Worm (Caenorhabditis elegans): ENCODE results near the gene K02F3.12.

Gene K02F3.12

DNA sequence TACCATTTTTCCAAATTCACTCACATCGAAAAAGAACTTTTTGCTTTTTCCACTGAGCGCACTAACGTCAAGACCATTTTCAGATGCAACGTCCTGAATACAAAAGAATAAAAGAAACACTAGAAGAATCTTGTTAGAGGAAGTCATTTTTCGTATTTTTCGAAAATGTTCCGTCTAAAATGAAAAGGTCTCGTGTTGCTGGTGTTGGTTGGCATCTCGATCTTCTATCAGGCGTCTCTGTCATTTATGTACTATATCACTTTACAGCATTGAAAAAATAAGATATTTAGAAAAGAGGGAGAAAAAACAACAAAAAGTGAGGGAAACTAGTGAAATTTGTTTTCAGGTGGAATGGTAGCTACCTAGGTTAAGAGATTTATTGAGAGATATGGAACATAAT is 15.2 kb upstream of the K02F3.12 start, which contains the start of gene K02F3.9:
TSS of gene K02F3.9 (minus strand) at position 190 of the 400 bp plus-strand sequence.
- no peak for TF ChIP-seq him-1 (tag; optimal IDR thresholded peaks at IDR 0.05)
- no peak for TF ChIP-seq dao-5 (tag; optimal IDR thresholded peaks at IDR 0.05)
- TF ChIP-seq W03F9.2 (tag; optimal IDR thresholded peaks at IDR 0.05) = no peak

DNA sequence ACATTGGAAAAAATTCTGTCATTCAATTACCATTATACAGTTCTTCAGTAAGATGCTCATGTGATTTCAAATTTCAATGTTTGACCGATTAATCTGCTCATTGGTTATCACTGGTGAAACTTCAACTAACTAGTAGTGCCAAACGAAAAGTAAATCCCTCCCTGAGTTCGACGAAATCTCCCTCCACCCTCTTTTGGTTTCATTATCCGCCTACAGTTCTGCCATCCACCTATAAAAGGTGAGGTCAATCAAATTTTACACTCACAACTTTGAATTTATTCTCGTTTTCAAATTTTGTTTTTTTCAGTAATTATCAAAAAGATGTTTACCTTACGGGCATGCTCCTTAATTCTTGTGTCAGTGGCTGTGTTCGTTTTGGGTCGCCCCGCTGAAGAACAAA is 13.7 kb upstream of the K02F3.12 start, which contains the start of gene far-8:
TSS of gene far-8 (plus strand) at position 301 of the 400 bp plus-strand sequence.
- TF ChIP-seq dao-5 (tag; optimal IDR thresholded peaks at IDR 0.05) = no peak
- no peak for TF ChIP-seq him-1 (tag; optimal IDR thresholded peaks at IDR 0.05)
- no peak for TF ChIP-seq W03F9.2 (tag; optimal IDR thresholded peaks at IDR 0.05)

DNA sequence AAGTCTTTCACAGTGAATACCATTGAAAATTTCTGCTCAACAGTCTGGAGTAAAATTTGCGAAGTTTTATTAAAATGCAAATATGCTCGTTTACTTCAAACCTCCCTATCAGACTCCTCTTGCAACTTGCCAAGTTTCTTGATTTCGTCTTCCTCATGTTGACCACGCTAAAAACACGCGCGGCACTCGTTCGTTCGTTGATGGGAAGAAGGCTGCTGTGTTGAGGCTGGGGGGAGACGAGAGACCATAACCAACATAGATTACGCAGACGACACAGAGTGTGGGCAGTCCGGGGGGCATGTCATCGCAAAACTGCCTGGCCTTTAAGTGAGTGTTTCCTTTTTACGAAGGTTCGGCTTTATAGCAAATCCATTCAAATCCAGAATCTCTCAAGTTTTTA is 12.4 kb upstream of the K02F3.12 start:
- no peak for TF ChIP-seq dao-5 (tag; optimal IDR thresholded peaks at IDR 0.05)
- TF ChIP-seq him-1 (tag; optimal IDR thresholded peaks at IDR 0.05) = no peak
- no peak for TF ChIP-seq W03F9.2 (tag; optimal IDR thresholded peaks at IDR 0.05)

DNA sequence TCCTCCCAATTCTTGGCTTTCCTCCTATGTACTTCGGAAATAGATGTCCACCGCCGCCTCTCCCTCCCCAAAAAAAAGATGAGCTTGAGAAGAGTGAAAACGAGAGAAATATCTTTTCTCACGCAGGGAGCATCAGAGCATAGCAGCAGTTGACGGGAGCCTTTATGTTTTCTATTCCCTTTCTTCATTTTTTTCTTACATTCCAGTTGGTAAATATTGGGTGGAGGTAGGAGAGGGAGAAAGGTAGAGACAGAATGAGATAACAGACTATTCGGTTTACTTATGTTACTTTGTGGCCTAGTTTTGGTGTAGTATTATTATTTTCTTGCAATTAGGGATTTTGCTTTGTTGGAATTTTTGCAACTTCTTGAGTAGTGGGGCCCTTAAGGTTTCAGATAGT is 11.8 kb upstream of the K02F3.12 start:
- no peak for TF ChIP-seq him-1 (tag; optimal IDR thresholded peaks at IDR 0.05)
- TF ChIP-seq W03F9.2 (tag; optimal IDR thresholded peaks at IDR 0.05) = no peak

DNA sequence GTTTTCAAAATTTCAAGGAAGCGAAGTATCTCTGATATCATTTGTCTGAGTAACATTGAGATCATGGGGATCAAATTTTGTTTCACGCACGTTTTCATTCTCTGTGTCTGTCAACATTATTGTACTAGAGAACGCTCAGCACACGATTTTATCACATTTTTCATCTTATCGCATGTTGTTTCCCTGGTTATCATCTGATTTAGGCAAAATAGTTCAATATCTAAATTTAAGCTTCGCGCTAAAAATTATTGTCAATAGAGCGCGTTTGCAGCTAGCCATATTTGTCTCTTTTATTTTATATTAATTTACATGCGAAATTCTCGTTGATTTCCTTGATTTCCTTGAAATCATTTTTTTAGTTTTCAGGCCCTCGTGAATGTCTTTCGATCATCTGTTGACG is 10.9 kb upstream of the K02F3.12 start, which contains the start of gene K02F3.2:
TSS of gene K02F3.2 (plus strand) at position 357 of the 400 bp plus-strand sequence.
- no peak for TF ChIP-seq him-1 (tag; optimal IDR thresholded peaks at IDR 0.05)
- no peak for TF ChIP-seq W03F9.2 (tag; optimal IDR thresholded peaks at IDR 0.05)
- no peak for TF ChIP-seq dao-5 (tag; optimal IDR thresholded peaks at IDR 0.05)

DNA sequence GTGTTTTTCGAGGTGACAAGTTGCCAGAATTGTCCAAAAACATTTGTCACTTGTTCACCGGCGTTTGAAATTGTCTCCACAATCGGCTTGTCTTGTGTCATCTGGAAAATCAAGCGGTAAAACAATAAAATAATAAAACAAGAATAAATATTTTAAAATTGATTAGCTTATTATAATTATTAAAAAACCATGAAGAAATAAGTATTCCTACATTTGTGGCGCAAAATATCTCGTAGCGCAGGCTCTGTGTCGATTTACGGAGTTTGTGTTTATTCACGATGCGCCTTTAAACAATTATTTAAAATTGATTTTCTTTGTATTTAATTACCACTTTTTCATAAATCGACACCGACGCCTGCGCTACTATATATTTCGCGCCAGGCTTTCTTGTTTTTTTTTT is 4.1 kb upstream of the K02F3.12 start, which contains the start of gene moma-1:
TSS of gene moma-1 (minus strand) at position 101 of the 400 bp plus-strand sequence.
- no peak for TF ChIP-seq dao-5 (tag; optimal IDR thresholded peaks at IDR 0.05)
- no peak for TF ChIP-seq him-1 (tag; optimal IDR thresholded peaks at IDR 0.05)
- TF ChIP-seq W03F9.2 (tag; optimal IDR thresholded peaks at IDR 0.05) = no peak

DNA sequence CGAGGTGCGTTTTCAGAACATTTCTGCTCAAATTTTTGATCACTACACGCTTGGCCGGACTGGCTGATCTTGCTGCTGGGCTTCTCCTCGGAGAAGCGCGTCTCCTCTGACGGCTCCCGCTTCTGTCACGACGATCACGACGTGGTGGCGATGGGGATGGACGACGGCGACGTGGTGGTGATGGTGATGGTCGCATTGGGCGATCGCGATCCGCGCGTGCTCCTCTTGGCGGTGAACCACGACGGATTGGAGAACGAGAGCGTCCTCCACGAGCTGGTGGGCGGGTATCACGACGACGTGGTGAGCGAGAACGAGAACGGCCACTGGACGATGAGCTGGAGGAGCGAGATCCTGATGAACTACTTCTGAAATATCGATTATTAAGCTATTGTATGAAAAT is 2.9 kb upstream of the K02F3.12 start:
- no peak for TF ChIP-seq W03F9.2 (tag; optimal IDR thresholded peaks at IDR 0.05)
- TF ChIP-seq him-1 (tag; optimal IDR thresholded peaks at IDR 0.05) = no peak
- TF ChIP-seq dao-5 (tag; optimal IDR thresholded peaks at IDR 0.05) = no peak

DNA sequence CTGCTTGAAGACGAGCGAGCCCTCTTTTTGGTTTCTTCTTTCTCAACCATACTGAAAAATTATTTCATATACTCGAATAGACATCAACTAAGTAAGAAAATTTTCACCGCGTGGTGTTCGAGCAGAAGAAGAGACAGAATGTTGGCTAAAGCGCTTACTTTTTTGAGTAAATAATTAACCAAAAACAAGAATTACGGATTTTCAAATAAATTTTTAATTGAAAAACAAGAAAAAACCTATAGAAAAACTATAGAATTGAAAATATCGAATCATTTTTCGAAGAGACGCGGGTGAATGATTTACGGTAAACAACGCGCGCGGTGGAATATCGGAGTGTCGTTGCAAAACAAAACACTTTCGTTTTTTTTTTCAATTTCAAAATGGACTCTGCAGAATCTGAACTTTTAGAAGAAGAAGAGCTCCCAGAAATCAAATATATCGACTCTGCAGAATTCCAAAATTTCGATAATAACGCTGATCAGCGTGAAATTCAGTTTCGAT is 2.5 kb upstream of the K02F3.12 start, which contains the start of the genes rnp-5 and tag-51:
TSS of gene rnp-5 (minus strand) at position 51 of the 501 bp plus-strand sequence.
TSS of gene tag-51 (plus strand) at position 363 of the 501 bp plus-strand sequence.
- TF ChIP-seq him-1 (tag; optimal IDR thresholded peaks at IDR 0.05) (no peak), dao-5 (tag; optimal IDR thresholded peaks at IDR 0.05) (no peak), W03F9.2 (tag; optimal IDR thresholded peaks at IDR 0.05) (no peak)

DNA sequence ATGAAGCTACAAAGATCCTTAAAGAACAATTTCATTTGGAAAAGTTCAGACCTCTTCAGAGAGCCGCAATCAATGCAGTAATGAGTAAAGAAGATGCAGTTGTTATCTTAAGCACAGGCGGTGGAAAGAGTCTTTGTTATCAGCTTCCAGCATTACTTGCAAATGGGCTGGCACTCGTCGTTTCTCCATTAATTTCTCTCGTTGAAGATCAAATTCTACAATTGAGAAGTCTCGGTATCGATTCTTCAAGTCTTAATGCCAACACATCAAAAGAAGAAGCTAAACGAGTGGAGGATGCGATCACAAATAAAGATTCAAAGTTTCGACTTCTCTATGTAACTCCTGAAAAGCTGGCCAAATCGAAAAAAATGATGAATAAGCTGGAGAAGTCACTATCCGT is 548 bp downstream of the K02F3.12 start:
- TF ChIP-seq him-1 (tag; optimal IDR thresholded peaks at IDR 0.05) = no peak
- TF ChIP-seq dao-5 (tag; optimal IDR thresholded peaks at IDR 0.05) = no peak
- TF ChIP-seq W03F9.2 (tag; optimal IDR thresholded peaks at IDR 0.05) = no peak

DNA sequence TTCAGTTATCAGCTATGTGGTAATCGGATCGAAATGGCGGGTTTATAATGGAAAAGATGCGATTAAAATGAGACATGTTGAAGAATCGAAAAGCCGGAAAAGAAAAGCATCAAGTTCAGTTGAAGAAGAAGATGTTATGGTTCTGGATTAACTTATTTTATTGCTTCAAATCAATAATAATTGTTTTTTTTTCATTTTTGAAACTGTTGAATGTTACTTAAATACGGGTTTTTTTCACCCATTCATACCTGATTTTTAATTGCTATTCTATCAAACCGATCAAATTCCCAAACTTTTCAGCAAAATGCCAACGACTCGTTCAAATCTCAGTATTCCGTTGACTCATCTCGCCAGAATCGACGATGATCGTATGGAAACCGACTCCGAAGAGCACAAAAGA is 3.5 kb downstream of the K02F3.12 start, which contains the start of gene exos-4.2:
TSS of gene exos-4.2 (plus strand) at position 301 of the 400 bp plus-strand sequence.
- TF ChIP-seq W03F9.2 (tag; optimal IDR thresholded peaks at IDR 0.05) (no peak), dao-5 (tag; optimal IDR thresholded peaks at IDR 0.05) (no peak), him-1 (tag; optimal IDR thresholded peaks at IDR 0.05) (no peak)

DNA sequence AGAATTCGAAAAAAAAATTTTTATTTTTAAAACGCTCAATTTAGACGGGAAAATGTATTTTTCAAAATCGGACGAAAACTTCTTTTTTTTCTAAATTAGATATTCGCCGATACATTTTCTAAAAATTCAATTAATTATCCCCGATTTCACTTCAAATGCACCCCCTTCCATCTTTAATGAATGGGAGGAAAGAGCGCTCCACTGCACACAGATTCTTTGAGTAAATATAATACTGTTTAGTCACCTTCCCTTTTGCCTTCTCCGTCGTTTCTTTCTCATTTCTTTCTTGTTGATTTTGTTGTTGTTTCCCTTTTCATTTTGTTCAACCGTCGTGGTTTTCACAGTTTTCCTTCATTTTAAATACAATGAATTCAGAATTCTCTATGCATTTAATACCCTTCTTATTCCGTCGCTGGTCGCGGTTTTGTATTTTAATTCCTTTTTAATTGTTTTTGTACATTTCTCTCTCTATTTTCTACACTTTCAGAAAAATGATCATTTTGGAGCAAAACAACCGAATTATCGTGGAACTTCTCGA is 5.5 kb downstream of the K02F3.12 start, which contains the start of gene arx-4:
TSS of gene arx-4 (plus strand) at position 488 of the 538 bp plus-strand sequence.
- TF ChIP-seq dao-5 (tag; optimal IDR thresholded peaks at IDR 0.05) (no peak), him-1 (tag; optimal IDR thresholded peaks at IDR 0.05) (no peak), W03F9.2 (tag; optimal IDR thresholded peaks at IDR 0.05) (no peak)

DNA sequence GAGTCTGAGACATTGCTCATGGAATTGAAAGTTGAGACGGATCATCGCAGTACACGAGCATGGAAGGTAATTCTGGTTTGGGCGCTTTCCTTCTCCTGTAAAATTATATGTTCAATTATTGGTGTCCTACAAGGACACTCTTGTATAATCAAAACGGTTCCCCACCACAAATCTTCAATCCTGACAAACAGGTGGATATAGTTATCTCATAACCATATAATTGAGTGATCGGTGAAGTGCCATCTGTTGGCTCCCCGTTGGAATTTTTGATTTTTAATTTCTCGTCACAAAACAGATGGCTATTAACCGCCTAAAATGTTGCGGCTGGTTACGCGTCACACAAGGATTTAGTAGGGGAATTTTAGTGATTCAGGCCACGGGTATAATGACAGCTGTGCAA is 12.5 kb downstream of the K02F3.12 start:
- TF ChIP-seq dao-5 (tag; optimal IDR thresholded peaks at IDR 0.05) = no peak
- TF ChIP-seq W03F9.2 (tag; optimal IDR thresholded peaks at IDR 0.05) = no peak
- no peak for TF ChIP-seq him-1 (tag; optimal IDR thresholded peaks at IDR 0.05)

DNA sequence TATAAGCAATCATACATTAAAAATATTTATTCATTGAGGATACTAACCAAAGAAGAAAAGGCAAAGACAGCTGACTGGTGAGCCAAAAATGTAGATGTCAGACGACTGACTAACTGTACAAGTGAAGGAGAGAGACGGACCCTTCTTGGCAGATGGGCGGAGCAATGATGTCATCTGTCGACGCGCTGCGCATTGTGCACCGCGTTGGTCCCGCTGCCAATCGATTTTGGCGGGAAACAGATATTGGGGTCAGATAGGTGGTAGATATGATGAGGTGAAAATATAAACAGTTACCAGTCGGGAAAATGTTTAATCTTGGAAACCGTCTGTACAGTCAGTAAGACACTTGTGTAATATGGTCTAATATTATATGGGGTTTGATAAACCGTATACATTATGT is 13.5 kb downstream of the K02F3.12 start, which contains the start of gene T24C4.2:
TSS of gene T24C4.2 (minus strand) at position 101 of the 400 bp plus-strand sequence.
- TF ChIP-seq W03F9.2 (tag; optimal IDR thresholded peaks at IDR 0.05) = no peak
- TF ChIP-seq dao-5 (tag; optimal IDR thresholded peaks at IDR 0.05) = no peak
- no peak for TF ChIP-seq him-1 (tag; optimal IDR thresholded peaks at IDR 0.05)

DNA sequence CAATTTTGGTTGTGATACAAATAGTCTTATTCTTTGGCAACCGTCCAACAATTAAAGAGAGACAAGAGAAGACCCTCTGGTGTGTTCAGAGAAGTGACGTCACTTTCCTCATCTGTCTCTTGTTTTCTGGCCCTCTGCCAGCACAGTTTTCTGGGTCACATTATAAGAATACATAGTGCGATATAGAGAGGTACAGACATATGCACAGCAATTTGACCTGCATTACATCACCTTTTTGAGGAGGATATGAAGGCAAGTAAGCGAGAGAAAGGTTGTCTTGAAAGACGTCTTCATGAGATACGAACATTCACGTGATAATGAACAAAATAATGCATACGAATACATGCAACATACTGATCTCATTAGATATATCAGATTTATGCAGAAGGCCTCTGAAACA is 14.2 kb downstream of the K02F3.12 start:
- TF ChIP-seq him-1 (tag; optimal IDR thresholded peaks at IDR 0.05) (no peak), dao-5 (tag; optimal IDR thresholded peaks at IDR 0.05) (no peak), W03F9.2 (tag; optimal IDR thresholded peaks at IDR 0.05) (no peak)
